Worm (Caenorhabditis elegans) whole organism, mixed stage, embryonic: ENCODE results near the gene K11H12.4.

ENCODE experiments used
- ces-1 ChIP-seq: fragments of 150-350 bp; optimal IDR thresholded peaks from 2 replicates; lab custom pipeline; 2014; ENCODE audit warnings: missing biosample characterization, missing genetic modification reagents, missing genetic modification characterization
- elt-1 ChIP-seq: sonication (generic microtip); optimal IDR thresholded peaks from 2 replicates; lab custom pipeline; 2017; ENCODE audit warnings: missing genetic modification characterization, mild to moderate bottlenecking, missing compliant biosample characterization, antibody characterized with exemption, moderate library complexity, borderline replicate concordance; ENCODE audit not compliant: insufficient read depth
- elt-3 ChIP-seq: fragments of 150-350 bp; optimal IDR thresholded peaks from 2 replicates; lab custom pipeline; 2014; ENCODE audit warnings: missing biosample characterization, missing genetic modification characterization
- lin-13 ChIP-seq: fragments of 150-350 bp; optimal IDR thresholded peaks from 2 replicates; lab custom pipeline; 2014; ENCODE audit warnings: missing biosample characterization, missing genetic modification characterization
- lsy-2 ChIP-seq: fragments of 150-350 bp; optimal IDR thresholded peaks from 2 replicates; lab custom pipeline; 2014; ENCODE audit warnings: missing biosample characterization, missing genetic modification characterization
- mep-1 ChIP-seq: fragments of 150-350 bp; optimal IDR thresholded peaks from 2 replicates; lab custom pipeline; 2017; ENCODE audit warnings: missing biosample characterization, missing genetic modification reagents, missing genetic modification characterization, inconsistent platforms
- nhr-12 ChIP-seq: fragments of 150-350 bp; optimal IDR thresholded peaks from 2 replicates; lab custom pipeline; 2014; ENCODE audit warnings: missing biosample characterization, missing genetic modification characterization
- nhr-28 ChIP-seq: fragments of 150-350 bp; optimal IDR thresholded peaks from 2 replicates; lab custom pipeline; 2014; ENCODE audit warnings: missing biosample characterization, missing genetic modification characterization
- pha-4 ChIP-seq: fragments of 150-350 bp; optimal IDR thresholded peaks from 2 replicates; lab custom pipeline; 2018; ENCODE audit warnings: missing biosample characterization, missing genetic modification reagents, missing genetic modification characterization
- snpc-4 ChIP-seq: fragments of 150-350 bp; optimal IDR thresholded peaks from 2 replicates; lab custom pipeline; 2014; ENCODE audit warnings: missing biosample characterization, missing genetic modification characterization
- sptf-1 ChIP-seq: sonication (generic microtip); optimal IDR thresholded peaks from 2 replicates; lab custom pipeline; 2017; ENCODE audit warnings: mild to moderate bottlenecking, missing genetic modification characterization, moderate library complexity, missing compliant biosample characterization
- unc-39 ChIP-seq: fragments of 150-350 bp; optimal IDR thresholded peaks from 2 replicates; lab custom pipeline; 2014; ENCODE audit warnings: missing biosample characterization, missing genetic modification characterization
- unc-62 ChIP-seq: fragments of 150-350 bp; optimal IDR thresholded peaks from 2 replicates; lab custom pipeline; 2014; ENCODE audit warnings: missing biosample characterization, missing genetic modification reagents, missing genetic modification characterization

DNA sequence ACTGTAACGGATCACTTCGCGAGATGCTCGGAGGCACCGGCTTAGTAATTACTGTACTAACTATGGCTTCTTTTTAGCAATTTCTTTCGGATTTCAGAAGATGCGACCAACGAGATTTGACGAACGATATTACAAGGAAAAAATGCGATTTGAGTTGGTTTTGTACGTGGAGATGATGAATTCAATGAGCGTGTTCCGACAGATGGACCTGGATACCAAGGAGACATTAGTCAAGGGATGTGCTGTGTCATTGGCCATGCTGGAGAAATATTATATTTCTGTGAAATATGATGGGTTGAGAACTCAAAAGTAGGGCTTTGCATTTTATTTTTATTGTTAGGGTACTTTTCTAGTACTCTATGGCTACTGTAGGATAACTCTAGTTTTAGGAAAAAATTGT, 45.1 kb downstream of the K11H12.4 start:
- TF ChIP-seq nhr-28 (tag; lab: Kevin White, UChicago) = no peak
- TF ChIP-seq elt-1 (tag; lab: Kevin White, UChicago) = no peak
- TF ChIP-seq pha-4 (tag; lab: Kevin White, UChicago) = no peak
- no peak for TF ChIP-seq mep-1 (tag; lab: Kevin White, UChicago)
- TF ChIP-seq unc-62 (GFP tag; lab: Kevin White, UChicago) = no peak
- no peak for TF ChIP-seq nhr-12
- no peak for TF ChIP-seq lin-13 (tag; lab: Kevin White, UChicago)
- no peak for TF ChIP-seq snpc-4 (tag; lab: Kevin White, UChicago)
- no peak for TF ChIP-seq elt-3
- no peak for TF ChIP-seq unc-39 (tag; lab: Kevin White, UChicago)
- no peak for TF ChIP-seq ces-1 (GFP tag; lab: Kevin White, UChicago)
- no peak for TF ChIP-seq sptf-1
- TF ChIP-seq lsy-2 (tag; lab: Kevin White, UChicago) = no peak
